Worm (Caenorhabditis elegans) whole organism, mixed stage, embryonic: ENCODE results near the gene nlp-71.

Experiments
- elt-1 ChIP-seq: sonication (generic microtip); optimal IDR thresholded peaks from 2 replicates; lab custom pipeline; 2017; ENCODE audit warnings: missing genetic modification characterization, mild to moderate bottlenecking, missing compliant biosample characterization, antibody characterized with exemption, moderate library complexity, borderline replicate concordance; ENCODE audit not compliant: insufficient read depth
- nhr-76 ChIP-seq: sonication (generic microtip); optimal IDR thresholded peaks from 2 replicates; lab custom pipeline; 2017; ENCODE audit warnings: missing biosample characterization, missing genetic modification characterization
- pha-4 ChIP-seq: fragments of 150-350 bp; optimal IDR thresholded peaks from 2 replicates; lab custom pipeline; 2018; ENCODE audit warnings: missing biosample characterization, missing genetic modification reagents, missing genetic modification characterization
- snpc-4 ChIP-seq: fragments of 150-350 bp; optimal IDR thresholded peaks from 2 replicates; lab custom pipeline; 2014; ENCODE audit warnings: missing biosample characterization, missing genetic modification characterization
- unc-120 ChIP-seq: sonication (generic microtip); optimal IDR thresholded peaks from 2 replicates; lab custom pipeline; 2017; ENCODE audit warnings: missing genetic modification characterization, missing compliant biosample characterization; ENCODE audit not compliant: poor library complexity, severe bottlenecking
- ztf-11 ChIP-seq: fragments of 150-350 bp; optimal IDR thresholded peaks from 2 replicates; lab custom pipeline; 2014; ENCODE audit warnings: missing biosample characterization, missing genetic modification characterization

- TF ChIP-seq pha-4: no peak
- no peak for TF ChIP-seq unc-120 (tag; lab: Kevin White, UChicago)
- no peak for TF ChIP-seq nhr-76 (tag; lab: Kevin White, UChicago)
- no peak for TF ChIP-seq elt-1 (tag; lab: Kevin White, UChicago)
- no peak for TF ChIP-seq ztf-11
- TF ChIP-seq snpc-4 (tag; lab: Kevin White, UChicago): no peak
These were observed 12.8 kb upstream of the nlp-71 start, which contains the start of gene acp-6 for ce11 chrIV:6426089-6426715.
